Worm (Caenorhabditis elegans): ENCODE results near the gene klc-1.

ce11 chrIV:11063962-11064361 lies 19.6 kb upstream of the klc-1 start, which contains the start of gene ttr-16:
- TF ChIP-seq ztf-4 (tag; optimal IDR thresholded peaks at IDR 0.05) (no peak), elt-2 (tag; optimal IDR thresholded peaks at IDR 0.05) (no peak), unc-62 (GFP tag; optimal IDR thresholded peaks at IDR 0.05) (no peak), pqm-1 (tag; optimal IDR thresholded peaks at IDR 0.05) (no peak), nhr-23 (tag; optimal IDR thresholded peaks at IDR 0.05) (no peak), aly-2 (tag; optimal IDR thresholded peaks at IDR 0.05) (no peak), ztf-11 (tag; optimal IDR thresholded peaks at IDR 0.05) (no peak)
